Worm (Caenorhabditis elegans): ENCODE data around the gene cct-5.
A peak's percentile ranks its signal among the peaks of the same experiment; 100 is the strongest.

ce11 chrIII:4502559-4503240 lies 5.2 kb downstream of the cct-5 start:
- no peak for TF ChIP-seq med-1 (GFP tag; optimal IDR thresholded peaks at IDR 0.05; ENCODE audit: insufficient read depth)
- TF ChIP-seq flt-1 (GFP tag; IDR thresholded peaks at IDR 0.05), result peak; percentile 60
- TF ChIP-seq ztf-29 (GFP tag; IDR thresholded peaks at IDR 0.05), result peak; percentile 20; the same call in 1 of the 2 replicates
- no peak for TF ChIP-seq tab-1 (GFP tag; IDR thresholded peaks at IDR 0.05)
- TF ChIP-seq ref-1 (GFP tag; conservative IDR thresholded peaks at IDR 0.05), result no peak
- no peak for TF ChIP-seq ztf-23 (GFP tag; IDR thresholded peaks at IDR 0.05)
- no peak for TF ChIP-seq klf-2 (GFP tag; conservative IDR thresholded peaks at IDR 0.05)
- TF ChIP-seq cog-1 (tag; optimal IDR thresholded peaks at IDR 0.05), result peak; percentile 28
- TF ChIP-seq T22C8.4 (GFP tag; IDR thresholded peaks at IDR 0.05), result no peak

Data from whole organism, midembryonic.